Fruit fly (Drosophila melanogaster) whole organism, embryonic: ENCODE measurements around the gene CG11842.
A peak's percentile ranks its signal among the peaks of the same experiment; 100 is the strongest.

Source experiments
- B-H2 ChIP-seq: fragments of 200-800 bp; sonication (Bioruptor generic); optimal IDR thresholded peaks from 2 replicates; lab custom pipeline; 2018; ENCODE audit warnings: missing biosample characterization, mild to moderate bottlenecking, missing genetic modification characterization
- Bgb ChIP-seq: fragments of 200-800 bp; sonication (Bioruptor generic); IDR thresholded peaks from 2 replicates; pipeline ENCODE4 v1.3.6; 2022; ENCODE audit warnings: missing biosample characterization, missing genetic modification characterization; ENCODE audit not compliant: partially characterized antibody
- CG10209 ChIP-seq: fragments of 200-800 bp; sonication (Bioruptor generic); optimal IDR thresholded peaks from 3 replicates; lab custom pipeline; 2017; ENCODE audit warnings: missing biosample characterization, mild to moderate bottlenecking, missing genetic modification characterization, missing genetic modification reagents
- CG10431 ChIP-seq: fragments of 200-800 bp; sonication (Bioruptor generic); optimal IDR thresholded peaks from 3 replicates; lab custom pipeline; 2018; ENCODE audit warnings: missing biosample characterization, mild to moderate bottlenecking, missing genetic modification characterization
- CG10462 ChIP-seq: fragments of 200-800 bp; sonication (Bioruptor generic); optimal IDR thresholded peaks from 2 replicates; lab custom pipeline; 2016; ENCODE audit warnings: missing biosample characterization, missing genetic modification characterization
- CG10979 ChIP-seq: fragments of 200-800 bp; sonication (Bioruptor generic); optimal IDR thresholded peaks from 2 replicates; lab custom pipeline; 2018; ENCODE audit warnings: missing biosample characterization, mild to moderate bottlenecking, missing genetic modification characterization, moderate library complexity
- CG11085 ChIP-seq: fragments of 200-800 bp; sonication (Bioruptor generic); IDR thresholded peaks from 2 replicates; pipeline ENCODE4 v1.3.6; 2022; ENCODE audit warnings: missing biosample characterization, missing genetic modification characterization
- CG12071 ChIP-seq: fragments of 200-800 bp; sonication (Bioruptor generic); optimal IDR thresholded peaks from 3 replicates; lab custom pipeline; 2018; ENCODE audit warnings: missing biosample characterization, mild to moderate bottlenecking, missing genetic modification characterization
- CG12659 ChIP-seq: fragments of 200-800 bp; sonication (Bioruptor generic); optimal IDR thresholded peaks from 3 replicates; lab custom pipeline; 2017; ENCODE audit warnings: mild to moderate bottlenecking, missing biosample characterization, missing genetic modification reagents, missing genetic modification characterization
- CG12942 ChIP-seq: fragments of 200-800 bp; sonication (Bioruptor generic); optimal IDR thresholded peaks from 3 replicates; lab custom pipeline; 2016; ENCODE audit warnings: missing biosample characterization, missing genetic modification characterization
- CG13775 ChIP-seq: fragments of 200-800 bp; sonication (Bioruptor generic); optimal IDR thresholded peaks from 3 replicates; lab custom pipeline; 2017; ENCODE audit warnings: missing biosample characterization, mild to moderate bottlenecking, missing genetic modification characterization
- CG14441 ChIP-seq: fragments of 200-800 bp; sonication (Bioruptor generic); IDR thresholded peaks from 2 replicates; pipeline ENCODE4 v1.3.6; 2022; ENCODE audit warnings: missing biosample characterization, missing genetic modification characterization
- CG1602 ChIP-seq: fragments of 200-800 bp; sonication (Bioruptor generic); optimal IDR thresholded peaks from 3 replicates; lab custom pipeline; 2016; ENCODE audit warnings: missing biosample characterization, missing genetic modification characterization
- CG16815 ChIP-seq: fragments of 200-800 bp; sonication (Bioruptor generic); optimal IDR thresholded peaks from 3 replicates; lab custom pipeline; 2017; ENCODE audit warnings: missing biosample characterization, mild to moderate bottlenecking, missing genetic modification characterization
- CG1832 ChIP-seq: fragments of 200-800 bp; sonication (Bioruptor generic); optimal IDR thresholded peaks from 2 replicates; lab custom pipeline; 2017; ENCODE audit warnings: missing biosample characterization, mild to moderate bottlenecking, missing genetic modification characterization, inconsistent platforms
- CG18764 ChIP-seq: fragments of 200-800 bp; sonication (Bioruptor generic); optimal IDR thresholded peaks from 3 replicates; lab custom pipeline; 2016; ENCODE audit warnings: missing biosample characterization, missing genetic modification characterization
- CG2116 ChIP-seq: fragments of 200-800 bp; sonication (Bioruptor generic); optimal IDR thresholded peaks from 3 replicates; lab custom pipeline; 2018; ENCODE audit warnings: missing biosample characterization, mild to moderate bottlenecking, missing genetic modification characterization
- CG2875 ChIP-seq: fragments of 200-800 bp; sonication (Bioruptor generic); optimal IDR thresholded peaks from 2 replicates; lab custom pipeline; 2017; ENCODE audit warnings: missing biosample characterization, mild to moderate bottlenecking, missing genetic modification characterization, missing genetic modification reagents
- CG30403 ChIP-seq: fragments of 200-800 bp; sonication (Bioruptor generic); optimal IDR thresholded peaks from 3 replicates; lab custom pipeline; 2016; ENCODE audit warnings: missing biosample characterization, missing genetic modification characterization
- CG4360 ChIP-seq: fragments of 200-800 bp; sonication (Bioruptor generic); IDR thresholded peaks from 2 replicates; pipeline ENCODE4 v1.3.6; 2022; ENCODE audit warnings: missing biosample characterization, missing genetic modification characterization
- CG4707 ChIP-seq: fragments of 200-800 bp; sonication (Bioruptor generic); optimal IDR thresholded peaks from 2 replicates; lab custom pipeline; 2018; ENCODE audit warnings: missing biosample characterization, mild to moderate bottlenecking, missing genetic modification characterization, moderate library complexity
- CG6254 ChIP-seq: fragments of 200-800 bp; sonication (Bioruptor generic); optimal IDR thresholded peaks from 3 replicates; lab custom pipeline; 2017; ENCODE audit warnings: mild to moderate bottlenecking, missing biosample characterization, missing genetic modification reagents, missing genetic modification characterization
- CG6791 ChIP-seq: fragments of 200-800 bp; sonication (Bioruptor generic); IDR thresholded peaks from 3 replicates; pipeline ENCODE4 v1.3.6; 2022; ENCODE audit warnings: missing biosample characterization, missing genetic modification characterization; ENCODE audit not compliant: partially characterized antibody
- CG9437 ChIP-seq: fragments of 200-800 bp; sonication (Bioruptor generic); optimal IDR thresholded peaks from 2 replicates; lab custom pipeline; 2018; ENCODE audit warnings: missing biosample characterization, mild to moderate bottlenecking, missing genetic modification characterization
- Dip2 ChIP-seq: fragments of 200-800 bp; sonication (Bioruptor generic); IDR thresholded peaks from 2 replicates; pipeline ENCODE4 v1.3.6; 2022; ENCODE audit warnings: missing biosample characterization, missing genetic modification characterization
- Dip3 ChIP-seq: fragments of 200-800 bp; sonication (Bioruptor generic); optimal IDR thresholded peaks from 3 replicates; lab custom pipeline; 2016; ENCODE audit warnings: missing biosample characterization, missing genetic modification characterization
- GATAe ChIP-seq: fragments of 200-800 bp; sonication (Bioruptor generic); conservative IDR thresholded peaks from 2 replicates; pipeline ENCODE4 v1.3.6; 2022; ENCODE audit warnings: missing biosample characterization, missing genetic modification characterization
- Hr51 ChIP-seq, 2 experiments: fragments of 200-800 bp; sonication (Bioruptor generic); optimal IDR thresholded peaks; 2 replicates in 1 of 2; 3 replicates in 1 of 2; lab custom pipeline; 2016 to 2018; ENCODE audit warnings: missing biosample characterization in 2 of 2, missing genetic modification characterization in 2 of 2, mild to moderate bottlenecking in 1 of 2, moderate library complexity in 1 of 2
- Lpt ChIP-seq: fragments of >200 bp; optimal IDR thresholded peaks from 2 replicates; lab custom pipeline; 2018; ENCODE audit warnings: missing biosample characterization, missing genetic modification characterization
- Myb ChIP-seq: fragments of 200-800 bp; sonication (Bioruptor generic); optimal IDR thresholded peaks from 2 replicates; lab custom pipeline; 2016; ENCODE audit warnings: missing biosample characterization, missing genetic modification characterization
- PHDP ChIP-seq: fragments of 200-800 bp; sonication (Bioruptor generic); optimal IDR thresholded peaks from 3 replicates; lab custom pipeline; 2018; ENCODE audit warnings: missing biosample characterization, mild to moderate bottlenecking, missing genetic modification characterization, moderate library complexity
- Rx ChIP-seq: fragments of 200-800 bp; sonication (Bioruptor generic); IDR thresholded peaks from 2 replicates; pipeline ENCODE4 v1.3.6; 2022; ENCODE audit warnings: missing biosample characterization, missing genetic modification characterization
- Sin3A ChIP-seq: fragments of >200 bp; optimal IDR thresholded peaks from 2 replicates; lab custom pipeline; 2018
- Six4 ChIP-seq: fragments of 200-800 bp; sonication (Bioruptor generic); optimal IDR thresholded peaks from 2 replicates; lab custom pipeline; 2016; ENCODE audit warnings: missing biosample characterization, missing genetic modification characterization
- caup ChIP-seq: fragments of 200-800 bp; sonication (Bioruptor generic); optimal IDR thresholded peaks from 3 replicates; lab custom pipeline; 2017; ENCODE audit warnings: missing biosample characterization, mild to moderate bottlenecking, missing genetic modification characterization, moderate library complexity; ENCODE audit not compliant: severe bottlenecking
- eve ChIP-seq, 2 experiments: fragments of >200 bp; optimal IDR thresholded peaks; 2 replicates each; lab custom pipeline; 2017; ENCODE audit warnings: missing biosample characterization in 2 of 2, missing genetic modification characterization in 2 of 2
- kah ChIP-seq: fragments of 200-800 bp; sonication (Bioruptor generic); optimal IDR thresholded peaks from 2 replicates; lab custom pipeline; 2018; ENCODE audit warnings: missing biosample characterization, mild to moderate bottlenecking, missing genetic modification characterization
- lola ChIP-seq, 3 experiments: fragments of >200 bp in 2 of 3; fragments of 200-800 bp in 1 of 3; sonication (Bioruptor generic) in 1 of 3; optimal IDR thresholded peaks; 2 replicates each; lab custom pipeline; 2017 to 2019; ENCODE audit warnings: missing biosample characterization in 3 of 3, missing genetic modification characterization in 3 of 3, mild to moderate bottlenecking in 1 of 3, moderate library complexity in 1 of 3
- lov ChIP-seq, 2 experiments: fragments of 200-800 bp in 1 of 2; fragments of >200 bp in 1 of 2; sonication (Bioruptor generic) in 1 of 2; IDR thresholded peaks in 1 of 2; optimal IDR thresholded peaks in 1 of 2; 2 replicates in 1 of 2; 3 replicates in 1 of 2; pipeline versions ENCODE4 v1.3.6 to Lab custom; 2017 to 2022; ENCODE audit warnings: missing biosample characterization in 1 of 2, missing genetic modification characterization in 1 of 2
- luna ChIP-seq: fragments of 200-800 bp; sonication (Bioruptor generic); optimal IDR thresholded peaks from 2 replicates; lab custom pipeline; 2016; ENCODE audit warnings: missing biosample characterization, missing genetic modification characterization
- mirr ChIP-seq: fragments of 200-800 bp; sonication (Bioruptor generic); optimal IDR thresholded peaks from 3 replicates; lab custom pipeline; 2018; ENCODE audit warnings: missing biosample characterization, mild to moderate bottlenecking, missing genetic modification characterization
- org-1 ChIP-seq: fragments of 200-800 bp; sonication (Bioruptor generic); optimal IDR thresholded peaks from 2 replicates; lab custom pipeline; 2017; ENCODE audit warnings: missing biosample characterization, missing genetic modification characterization
- pzg ChIP-seq: fragments of 200-800 bp; sonication (Bioruptor generic); optimal IDR thresholded peaks from 3 replicates; lab custom pipeline; 2018; ENCODE audit warnings: missing biosample characterization, mild to moderate bottlenecking, missing genetic modification characterization, moderate library complexity
- sens ChIP-seq: fragments of 200-800 bp; sonication (Bioruptor generic); peaks from one replicate; lab custom pipeline; 2016; ENCODE audit warnings: missing biosample characterization, missing genetic modification characterization
- sob ChIP-seq: fragments of 200-800 bp; sonication (Bioruptor generic); IDR thresholded peaks from 2 replicates; pipeline ENCODE4 v1.3.6; 2022; ENCODE audit warnings: missing biosample characterization, missing genetic modification characterization
- tin ChIP-seq: fragments of 200-800 bp; sonication (Bioruptor generic); optimal IDR thresholded peaks from 3 replicates; lab custom pipeline; 2016; ENCODE audit warnings: missing biosample characterization, missing genetic modification characterization
- trem ChIP-seq: fragments of 200-800 bp; optimal IDR thresholded peaks from 3 replicates; lab custom pipeline; 2019; ENCODE audit warnings: missing biosample characterization, mild to moderate bottlenecking, missing genetic modification characterization, moderate library complexity
- ttk ChIP-seq: fragments of 200-800 bp; sonication (Bioruptor generic); IDR thresholded peaks from 2 replicates; pipeline ENCODE4 v2.1.2; 2022; ENCODE audit warnings: missing biosample characterization, missing genetic modification characterization
- yki ChIP-seq: fragments of >200 bp; optimal IDR thresholded peaks from 3 replicates; lab custom pipeline; 2018

CG11842 gene

DNA sequence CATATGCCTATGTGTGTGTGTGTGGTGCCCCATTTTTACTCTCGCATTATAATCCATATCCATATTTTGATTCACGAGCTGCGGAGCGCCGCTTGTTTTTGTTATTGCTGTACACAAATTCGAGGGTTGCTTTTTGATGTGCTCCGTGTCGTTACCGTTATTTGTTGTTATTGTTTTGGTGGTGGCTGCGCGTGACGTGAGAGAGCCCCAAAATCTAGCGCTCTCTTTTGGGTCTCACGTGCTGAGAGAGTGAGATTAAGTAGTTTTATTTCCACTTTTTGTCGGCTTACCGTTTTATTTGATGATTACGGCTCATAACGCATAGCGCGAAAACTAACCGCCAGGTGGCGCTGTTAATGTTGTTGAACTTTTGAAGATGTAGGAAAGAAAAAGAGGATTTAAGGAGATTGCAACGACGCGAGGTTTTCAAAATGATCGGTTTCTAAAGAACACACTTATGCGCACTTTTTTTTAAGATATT, 34.9 kb downstream of the CG11842 start (continued):
- peak; percentile 13 for TF ChIP-seq CG2116 (GFP tag; lab: Kevin White, UChicago)
- TF ChIP-seq CG10431 (GFP tag; lab: Kevin White, UChicago): peak; percentile 48
- peak; percentile 0 for TF ChIP-seq CG4707 (GFP tag; lab: Kevin White, UChicago)
- peak; percentile 29 for TF ChIP-seq CG6254 (GFP tag; lab: Kevin White, UChicago)
- TF ChIP-seq Rx (GFP tag; lab: Robert Waterston, UW): no peak
- peak; percentile 0 for TF ChIP-seq CG12659
- TF ChIP-seq CG12071 (GFP tag; lab: Kevin White, UChicago): no peak
- peak; percentile 1 for TF ChIP-seq Myb (GFP tag; lab: Kevin White, UChicago)
- peak; percentile 3 for TF ChIP-seq sens (GFP tag; lab: Kevin White, UChicago)
- peak; percentile 37 for TF ChIP-seq CG9437 (GFP tag; lab: Kevin White, UChicago)
- TF ChIP-seq caup (GFP tag; lab: Kevin White, UChicago): peak; percentile 2

dm6 chr3R:29087926-29088487, 35.5 kb downstream of the CG11842 start:
- TF ChIP-seq org-1 (GFP tag; lab: Kevin White, UChicago) (no peak), CG10462 (GFP tag; lab: Kevin White, UChicago) (no peak), lola (GFP tag; optimal IDR thresholded peaks at IDR 0.05; lab: Kevin White, UChicago) (no peak), CG13775 (GFP tag; lab: Kevin White, UChicago) (no peak), CG10979 (tag; lab: Kevin White, UChicago) (no peak), tin (GFP tag; lab: Kevin White, UChicago) (no peak), CG11085 (GFP tag; lab: Robert Waterston, UW) (no peak), Hr51 (GFP tag; optimal IDR thresholded peaks at IDR 0.05; lab: Kevin White, UChicago) (no peak), Bgb (0 out of 2 replicates have a peak, but pooled peaks have one; percentile 21), Six4 (GFP tag; lab: Kevin White, UChicago) (no peak), Dip3 (GFP tag; lab: Kevin White, UChicago) (no peak), trem (tag; lab: Kevin White, UChicago) (no peak), Sin3A (lab: Kevin White, UChicago) (no peak), mirr (GFP tag; lab: Kevin White, UChicago) (no peak), CG30403 (GFP tag; lab: Kevin White, UChicago) (no peak), CG1602 (no peak), CG2875 (GFP tag; lab: Kevin White, UChicago) (no peak), ttk (GFP tag; lab: Robert Waterston, UW) (no peak), Dip2 (GFP tag; lab: Robert Waterston, UW) (no peak), PHDP (no peak), CG12942 (no peak), CG18764 (GFP tag; lab: Kevin White, UChicago) (no peak), Lpt (no peak), CG6791 (GFP tag; lab: Robert Waterston, UW) (peak; percentile 47; the same call in 1 of the 3 replicates), CG4360 (peak; percentile 70), yki (no peak), luna (GFP tag; lab: Kevin White, UChicago) (no peak), lov (optimal IDR thresholded peaks at IDR 0.05; lab: Kevin White, UChicago) (no peak), lov (GFP tag; IDR thresholded peaks at IDR 0.05; lab: Robert Waterston, UW) (no peak), CG16815 (GFP tag; lab: Kevin White, UChicago) (no peak), B-H2 (no peak), eve (GFP tag; optimal IDR thresholded peaks at IDR 0.05; lab: Kevin White, UChicago) (no peak), GATAe (GFP tag; lab: Robert Waterston, UW) (no peak), CG10209 (GFP tag; lab: Kevin White, UChicago) (no peak), kah (GFP tag; lab: Kevin White, UChicago) (peak; percentile 37), CG14441 (GFP tag; lab: Robert Waterston, UW) (no peak), sob (GFP tag; lab: Robert Waterston, UW) (no peak), pzg (no peak), CG1832 (GFP tag; lab: Kevin White, UChicago) (peak; percentile 37)
